Fruit fly (Drosophila melanogaster) whole organism, embryonic: ENCODE data around the gene CG13893.

ENCODE experiments used
- CG10321 ChIP-seq: fragments of 200-800 bp; sonication (Bioruptor generic); IDR thresholded peaks from 2 replicates; pipeline ENCODE4 v1.3.6; 2022; ENCODE audit warnings: missing biosample characterization, missing genetic modification characterization
- CG10462 ChIP-seq: fragments of 200-800 bp; sonication (Bioruptor generic); optimal IDR thresholded peaks from 2 replicates; lab custom pipeline; 2016; ENCODE audit warnings: missing biosample characterization, missing genetic modification characterization
- CG11247 ChIP-seq: fragments of 200-800 bp; sonication (Bioruptor generic); IDR thresholded peaks from 2 replicates; pipeline ENCODE4 v1.3.6; 2022; ENCODE audit warnings: missing biosample characterization, missing genetic modification characterization
- CG11723 ChIP-seq: fragments of 200-800 bp; sonication (Bioruptor generic); optimal IDR thresholded peaks from 2 replicates; lab custom pipeline; 2017; ENCODE audit warnings: missing biosample characterization, mild to moderate bottlenecking, missing genetic modification characterization
- CG12104 ChIP-seq: fragments of 200-800 bp; sonication (Bioruptor generic); optimal IDR thresholded peaks from 3 replicates; lab custom pipeline; 2016; ENCODE audit warnings: missing biosample characterization, missing genetic modification characterization
- CG12942 ChIP-seq: fragments of 200-800 bp; sonication (Bioruptor generic); optimal IDR thresholded peaks from 3 replicates; lab custom pipeline; 2016; ENCODE audit warnings: missing biosample characterization, missing genetic modification characterization
- CG15073 ChIP-seq: fragments of 200-800 bp; sonication (Bioruptor generic); optimal IDR thresholded peaks from 2 replicates; lab custom pipeline; 2016; ENCODE audit warnings: missing biosample characterization, missing genetic modification characterization
- CG18476 ChIP-seq: fragments of 200-800 bp; sonication (Bioruptor generic); optimal IDR thresholded peaks from 2 replicates; lab custom pipeline; 2016; ENCODE audit warnings: missing biosample characterization, mild to moderate bottlenecking, missing genetic modification characterization
- CG3065 ChIP-seq: fragments of 200-800 bp; sonication (Bioruptor generic); optimal IDR thresholded peaks from 2 replicates; lab custom pipeline; 2016; ENCODE audit warnings: missing biosample characterization, missing genetic modification characterization
- CG3163 ChIP-seq: fragments of 200-800 bp; sonication (Bioruptor generic); optimal IDR thresholded peaks from 3 replicates; lab custom pipeline; 2016; ENCODE audit warnings: missing biosample characterization, missing genetic modification characterization
- CG6254 ChIP-seq: fragments of 200-800 bp; sonication (Bioruptor generic); optimal IDR thresholded peaks from 3 replicates; lab custom pipeline; 2017; ENCODE audit warnings: mild to moderate bottlenecking, missing biosample characterization, missing genetic modification reagents, missing genetic modification characterization
- CG8924 ChIP-seq: fragments of 200-800 bp; optimal IDR thresholded peaks from 3 replicates; lab custom pipeline; 2019; ENCODE audit warnings: missing biosample characterization, mild to moderate bottlenecking, missing genetic modification characterization, moderate library complexity
- Chrac-16 ChIP-seq: fragments of 200-800 bp; sonication (Bioruptor generic); optimal IDR thresholded peaks from 3 replicates; lab custom pipeline; 2016; ENCODE audit warnings: missing biosample characterization, missing genetic modification characterization
- Dad ChIP-seq: fragments of 200-800 bp; sonication (Bioruptor generic); optimal IDR thresholded peaks from 3 replicates; lab custom pipeline; 2016; ENCODE audit warnings: missing biosample characterization, missing genetic modification characterization
- Deaf1 ChIP-seq: fragments of 200-800 bp; optimal IDR thresholded peaks from 3 replicates; lab custom pipeline; 2019; ENCODE audit warnings: missing biosample characterization, mild to moderate bottlenecking, missing genetic modification characterization, moderate library complexity
- Dek ChIP-seq: fragments of 200-800 bp; sonication (Bioruptor generic); optimal IDR thresholded peaks from 3 replicates; lab custom pipeline; 2019; ENCODE audit warnings: missing biosample characterization, mild to moderate bottlenecking, missing genetic modification characterization, moderate library complexity
- ERR ChIP-seq: fragments of 200-800 bp; sonication (Bioruptor generic); optimal IDR thresholded peaks from 2 replicates; lab custom pipeline; 2016; ENCODE audit warnings: missing biosample characterization, missing genetic modification characterization
- Gug ChIP-seq: fragments of 200-800 bp; sonication (Bioruptor generic); IDR thresholded peaks from 4 replicates; pipeline ENCODE4 v1.3.6; 2022; ENCODE audit warnings: missing biosample characterization, missing genetic modification characterization
- Hey ChIP-seq: fragments of 200-800 bp; sonication (Bioruptor generic); optimal IDR thresholded peaks from 3 replicates; lab custom pipeline; 2018; ENCODE audit warnings: missing biosample characterization, mild to moderate bottlenecking, missing genetic modification characterization
- Hmx ChIP-seq: fragments of 200-800 bp; sonication (Bioruptor generic); optimal IDR thresholded peaks from 2 replicates; lab custom pipeline; 2016; ENCODE audit warnings: missing biosample characterization, missing genetic modification characterization
- Hr51 ChIP-seq, 2 experiments: fragments of 200-800 bp; sonication (Bioruptor generic); optimal IDR thresholded peaks; 2 replicates in 1 of 2; 3 replicates in 1 of 2; lab custom pipeline; 2016 to 2018; ENCODE audit warnings: missing biosample characterization in 2 of 2, missing genetic modification characterization in 2 of 2, mild to moderate bottlenecking in 1 of 2, moderate library complexity in 1 of 2
- Hsf ChIP-seq: fragments of 200-800 bp; sonication (Bioruptor generic); optimal IDR thresholded peaks from 3 replicates; lab custom pipeline; 2016; ENCODE audit warnings: missing biosample characterization, missing genetic modification characterization
- MESR4 ChIP-seq: fragments of 200-800 bp; sonication (Bioruptor generic); optimal IDR thresholded peaks from 2 replicates; lab custom pipeline; 2018; ENCODE audit warnings: missing biosample characterization, mild to moderate bottlenecking, missing genetic modification characterization, moderate library complexity
- Max ChIP-seq: fragments of 200-800 bp; sonication (Bioruptor generic); optimal IDR thresholded peaks from 2 replicates; lab custom pipeline; 2016; ENCODE audit warnings: missing biosample characterization, mild to moderate bottlenecking, missing genetic modification characterization
- Mrtf ChIP-seq: fragments of 200-800 bp; sonication (Bioruptor generic); IDR thresholded peaks from 3 replicates; pipeline ENCODE4 v1.3.6; 2022; ENCODE audit warnings: missing biosample characterization, missing genetic modification characterization
- Nf-YB ChIP-seq: fragments of 200-800 bp; sonication (Bioruptor generic); optimal IDR thresholded peaks from 3 replicates; lab custom pipeline; 2019; ENCODE audit warnings: missing biosample characterization, mild to moderate bottlenecking, missing genetic modification characterization, moderate library complexity
- Ssrp ChIP-seq: fragments of 200-800 bp; sonication (Bioruptor generic); optimal IDR thresholded peaks from 2 replicates; lab custom pipeline; 2018; ENCODE audit warnings: missing biosample characterization, mild to moderate bottlenecking, missing genetic modification characterization, moderate library complexity
- ap ChIP-seq: fragments of 200-800 bp; sonication (Bioruptor generic); IDR thresholded peaks from 2 replicates; pipeline ENCODE4 v1.3.6; 2022; ENCODE audit warnings: missing biosample characterization, missing genetic modification characterization
- bab2 ChIP-seq: fragments of 200-800 bp; sonication (Bioruptor generic); optimal IDR thresholded peaks from 2 replicates; lab custom pipeline; 2016; ENCODE audit warnings: missing biosample characterization, missing genetic modification characterization
- br ChIP-seq: fragments of >200 bp; optimal IDR thresholded peaks from 2 replicates; lab custom pipeline; 2017
- btn ChIP-seq: fragments of 200-800 bp; sonication (Bioruptor generic); optimal IDR thresholded peaks from 2 replicates; lab custom pipeline; 2016; ENCODE audit warnings: missing biosample characterization, missing genetic modification characterization
- corto ChIP-seq: fragments of 200-800 bp; sonication (Bioruptor generic); optimal IDR thresholded peaks from 2 replicates; lab custom pipeline; 2016; ENCODE audit warnings: missing biosample characterization, mild to moderate bottlenecking, missing genetic modification characterization, moderate library complexity
- croc ChIP-seq: fragments of 200-800 bp; sonication (Bioruptor generic); conservative IDR thresholded peaks from 3 replicates; pipeline ENCODE4 v1.3.6; 2022; ENCODE audit warnings: missing biosample characterization, missing genetic modification characterization
- danr ChIP-seq: fragments of 200-800 bp; sonication (Bioruptor generic); IDR thresholded peaks from 2 replicates; pipeline ENCODE4 v1.3.6; 2022; ENCODE audit warnings: missing biosample characterization, missing genetic modification characterization
- ewg ChIP-seq: fragments of 200-800 bp; sonication (Bioruptor generic); optimal IDR thresholded peaks from 3 replicates; lab custom pipeline; 2017; ENCODE audit warnings: mild to moderate bottlenecking, missing biosample characterization, missing genetic modification reagents, missing genetic modification characterization
- gsb ChIP-seq: fragments of 200-800 bp; sonication (Bioruptor generic); IDR thresholded peaks from 2 replicates; pipeline ENCODE4 v1.3.6; 2022; ENCODE audit warnings: missing biosample characterization, missing genetic modification characterization
- gsb-n ChIP-seq: fragments of 200-800 bp; sonication (Bioruptor generic); optimal IDR thresholded peaks from 3 replicates; lab custom pipeline; 2018; ENCODE audit warnings: missing biosample characterization, mild to moderate bottlenecking, missing genetic modification characterization
- mld ChIP-seq: fragments of 200-800 bp; sonication (Bioruptor generic); IDR thresholded peaks from 3 replicates; pipeline ENCODE4 v1.3.6; 2022; ENCODE audit warnings: missing biosample characterization, missing genetic modification characterization; ENCODE audit not compliant: partially characterized antibody
- peb ChIP-seq: fragments of 200-800 bp; sonication (Bioruptor generic); IDR thresholded peaks from 2 replicates; pipeline ENCODE4 v1.3.6; 2022; ENCODE audit warnings: missing biosample characterization, missing genetic modification characterization
- prd ChIP-seq, 3 experiments: fragments of >200 bp in 2 of 3; fragments of 200-800 bp in 1 of 3; sonication (Bioruptor generic) in 1 of 3; optimal IDR thresholded peaks in 2 of 3; IDR thresholded peaks in 1 of 3; 2 replicates in 2 of 3; 3 replicates in 1 of 3; pipeline versions ENCODE4 v1.3.6 to Lab custom; 2017 to 2022; ENCODE audit warnings: missing biosample characterization in 1 of 3, missing genetic modification characterization in 1 of 3
- rib ChIP-seq: fragments of 200-800 bp; sonication (Bioruptor generic); IDR thresholded peaks from 2 replicates; pipeline ENCODE4 v1.3.6; 2022; ENCODE audit warnings: missing biosample characterization, missing genetic modification characterization
- salm ChIP-seq: fragments of 200-800 bp; sonication (Bioruptor generic); optimal IDR thresholded peaks from 2 replicates; lab custom pipeline; 2018; ENCODE audit warnings: missing biosample characterization, mild to moderate bottlenecking, missing genetic modification characterization
- sc ChIP-seq, 3 experiments: fragments of >200 bp in 2 of 3; fragments of 200-800 bp in 1 of 3; sonication (Bioruptor generic) in 1 of 3; optimal IDR thresholded peaks; 2 replicates in 2 of 3; 3 replicates in 1 of 3; lab custom pipeline; 2017; ENCODE audit warnings: mild to moderate bottlenecking in 1 of 3, missing biosample characterization in 1 of 3, missing genetic modification characterization in 1 of 3, missing genetic modification reagents in 1 of 3
- sob ChIP-seq: fragments of 200-800 bp; sonication (Bioruptor generic); IDR thresholded peaks from 2 replicates; pipeline ENCODE4 v1.3.6; 2022; ENCODE audit warnings: missing biosample characterization, missing genetic modification characterization
- sr ChIP-seq: fragments of 200-800 bp; sonication (Bioruptor generic); IDR thresholded peaks from 3 replicates; pipeline ENCODE4 v1.3.6; 2022; ENCODE audit warnings: missing biosample characterization, missing genetic modification characterization
- tgo ChIP-seq: fragments of 200-800 bp; sonication (Bioruptor generic); IDR thresholded peaks from 3 replicates; pipeline ENCODE4 v1.3.6; 2022; ENCODE audit warnings: missing biosample characterization, missing genetic modification characterization
- tio ChIP-seq: fragments of 200-800 bp; sonication (Bioruptor generic); optimal IDR thresholded peaks from 2 replicates; lab custom pipeline; 2017; ENCODE audit warnings: missing biosample characterization, missing genetic modification characterization, inconsistent platforms
- twi ChIP-seq: fragments of 200-800 bp; optimal IDR thresholded peaks from 2 replicates; lab custom pipeline; 2019; ENCODE audit warnings: missing biosample characterization, mild to moderate bottlenecking, missing genetic modification characterization, moderate library complexity
- usp ChIP-seq: fragments of >200 bp; optimal IDR thresholded peaks from 2 replicates; lab custom pipeline; 2017; ENCODE audit warnings: missing biosample characterization, missing genetic modification characterization
- vfl ChIP-seq: fragments of 200-800 bp; sonication (Bioruptor generic); optimal IDR thresholded peaks from 2 replicates; lab custom pipeline; 2016; ENCODE audit warnings: missing biosample characterization, missing genetic modification characterization
- zfh2 ChIP-seq: fragments of 200-800 bp; sonication (Bioruptor generic); optimal IDR thresholded peaks from 2 replicates; lab custom pipeline; 2016; ENCODE audit warnings: missing biosample characterization, missing genetic modification characterization

The CG13893 gene

dm6 chr3L:552950-553349 lies 50.9 kb downstream of the CG13893 start (continued):
- TF ChIP-seq CG18476 (peak; percentile 45), prd (optimal IDR thresholded peaks at IDR 0.05; lab: Kevin White, UChicago) (no peak), prd (GFP tag; IDR thresholded peaks at IDR 0.05; lab: Robert Waterston, UW) (peak; percentile 81), twi (no peak), CG11247 (GFP tag; lab: Robert Waterston, UW) (peak; percentile 66), ap (GFP tag; lab: Robert Waterston, UW) (peak; percentile 68), tgo (GFP tag; lab: Robert Waterston, UW) (peak; percentile 76), croc (GFP tag; lab: Robert Waterston, UW) (no peak; the same call in 2 of the 3 replicates), CG3065 (GFP tag; lab: Kevin White, UChicago) (no peak), ewg (peak; percentile 48), CG10462 (GFP tag; lab: Kevin White, UChicago) (peak; percentile 43), zfh2 (GFP tag; lab: Kevin White, UChicago) (peak; percentile 67), gsb-n (peak; percentile 28), Deaf1 (peak; percentile 15), CG8924 (tag; lab: Kevin White, UChicago) (peak; percentile 58), CG12942 (GFP tag; lab: Kevin White, UChicago) (peak; percentile 37), usp (GFP tag; lab: Kevin White, UChicago) (no peak), sc (optimal IDR thresholded peaks at IDR 0.05; lab: Kevin White, UChicago) (no peak), sc (GFP tag; optimal IDR thresholded peaks at IDR 0.05; lab: Kevin White, UChicago) (no peak), sob (GFP tag; lab: Robert Waterston, UW) (peak; percentile 83), mld (no peak), bab2 (GFP tag; lab: Kevin White, UChicago) (peak; percentile 63), vfl (GFP tag; lab: Kevin White, UChicago) (peak; percentile 49), rib (peak; percentile 58; the same call in 1 of the 2 replicates), gsb (GFP tag; lab: Robert Waterston, UW) (peak; percentile 67), Hey (peak; percentile 1), Nf-YB (GFP tag; lab: Kevin White, UChicago) (peak; percentile 18), Max (GFP tag; lab: Kevin White, UChicago) (peak; percentile 37), CG6254 (GFP tag; lab: Kevin White, UChicago) (peak; percentile 38), CG3163 (GFP tag; lab: Kevin White, UChicago) (peak; percentile 34), Dek (tag; lab: Kevin White, UChicago) (peak; percentile 59), sr (GFP tag; lab: Robert Waterston, UW) (no peak; the same call in 2 of the 3 replicates), Gug (peak; percentile 66; the same call in 3 of the 4 replicates), btn (peak; percentile 39), Chrac-16 (GFP tag; lab: Kevin White, UChicago) (peak; percentile 65), Hmx (GFP tag; lab: Kevin White, UChicago) (no peak), corto (peak; percentile 78), CG15073 (no peak), Mrtf (GFP tag; lab: Robert Waterston, UW) (peak; percentile 59; the same call in 1 of the 3 replicates), Hr51 (GFP tag; optimal IDR thresholded peaks at IDR 0.05; lab: Kevin White, UChicago) (peak; percentile 53 to 80), Hsf (GFP tag; lab: Kevin White, UChicago) (peak; percentile 55), CG12104 (GFP tag; lab: Kevin White, UChicago) (no peak), CG11723 (peak; percentile 41), peb (GFP tag; lab: Robert Waterston, UW) (peak; percentile 55; the same call in 1 of the 2 replicates), tio (GFP tag; lab: Kevin White, UChicago) (peak; percentile 46), MESR4 (GFP tag; lab: Kevin White, UChicago) (no peak), salm (tag; lab: Kevin White, UChicago) (peak; percentile 61), danr (GFP tag; lab: Robert Waterston, UW) (0 out of 2 replicates have a peak, but pooled peaks have one; percentile 34), br (lab: Kevin White, UChicago) (no peak), Ssrp (tag; lab: Kevin White, UChicago) (peak; percentile 48), Dad (GFP tag; lab: Kevin White, UChicago) (peak; percentile 55), ERR (GFP tag; lab: Kevin White, UChicago) (peak; percentile 67), CG10321 (GFP tag; lab: Robert Waterston, UW) (no peak)
